Fruit fly (Drosophila melanogaster) whole organism, prepupa: ENCODE data around the gene rdx.

Experiments
- CG10631 ChIP-seq: fragments of 200-800 bp; sonication (Bioruptor generic); optimal IDR thresholded peaks from 2 replicates; lab custom pipeline; 2016; ENCODE audit warnings: missing biosample characterization, missing genetic modification characterization
- Hr39 ChIP-seq: fragments of 200-800 bp; sonication (Bioruptor generic); optimal IDR thresholded peaks from 2 replicates; lab custom pipeline; 2016; ENCODE audit warnings: missing biosample characterization, missing genetic modification characterization
- cyc ChIP-seq: fragments of 200-800 bp; sonication (Bioruptor generic); optimal IDR thresholded peaks from 3 replicates; lab custom pipeline; 2016; ENCODE audit warnings: missing biosample characterization, missing genetic modification characterization
- esn ChIP-seq: fragments of 200-800 bp; sonication (Bioruptor generic); optimal IDR thresholded peaks from 2 replicates; lab custom pipeline; 2016; ENCODE audit warnings: missing biosample characterization, mild to moderate bottlenecking, missing genetic modification characterization, moderate library complexity
- fd59A ChIP-seq: fragments of 200-800 bp; sonication (Bioruptor generic); optimal IDR thresholded peaks from 2 replicates; lab custom pipeline; 2017; ENCODE audit warnings: missing biosample characterization, mild to moderate bottlenecking, missing genetic modification characterization, missing genetic modification reagents

dm6 chr3R:13933966-13934365 is 97.9 kb downstream of the rdx start:
- no peak for TF ChIP-seq esn
- TF ChIP-seq fd59A, result no peak
- no peak for TF ChIP-seq CG10631 (GFP tag; lab: Kevin White, UChicago)
- no peak for TF ChIP-seq cyc (GFP tag; lab: Kevin White, UChicago)
- no peak for TF ChIP-seq Hr39
